Fruit fly (Drosophila melanogaster) whole organism, prepupa: ENCODE results near the gene CG42832.

ENCODE experiments used
- Blimp-1 ChIP-seq: fragments of 200-800 bp; sonication (Bioruptor generic); optimal IDR thresholded peaks from 3 replicates; lab custom pipeline; 2017; ENCODE audit warnings: missing biosample characterization, missing genetic modification characterization, mild to moderate bottlenecking, moderate library complexity, missing genetic modification reagents
- CG10669 ChIP-seq: fragments of 200-800 bp; sonication (Bioruptor generic); optimal IDR thresholded peaks from 3 replicates; lab custom pipeline; 2018; ENCODE audit warnings: missing biosample characterization, mild to moderate bottlenecking, missing genetic modification characterization, moderate library complexity
- CG11762 ChIP-seq: fragments of 200-800 bp; sonication (Bioruptor generic); optimal IDR thresholded peaks from 3 replicates; lab custom pipeline; 2016; ENCODE audit warnings: missing biosample characterization, missing genetic modification characterization; ENCODE audit not compliant: insufficient read depth
- CG6808 ChIP-seq: fragments of 200-800 bp; sonication (Bioruptor generic); optimal IDR thresholded peaks from 3 replicates; lab custom pipeline; 2017; ENCODE audit warnings: missing biosample characterization, missing genetic modification characterization, mild to moderate bottlenecking, moderate library complexity, missing genetic modification reagents
- CG6854 ChIP-seq: fragments of 200-800 bp; sonication (Bioruptor generic); optimal IDR thresholded peaks from 2 replicates; lab custom pipeline; 2017; ENCODE audit warnings: missing biosample characterization, mild to moderate bottlenecking, missing genetic modification characterization
- CG7368 ChIP-seq: fragments of 200-800 bp; sonication (Bioruptor generic); optimal IDR thresholded peaks from 3 replicates; lab custom pipeline; 2016; ENCODE audit warnings: missing biosample characterization, missing genetic modification characterization
- CG8632 ChIP-seq: fragments of 200-800 bp; sonication (Bioruptor generic); optimal IDR thresholded peaks from 3 replicates; lab custom pipeline; 2016; ENCODE audit warnings: missing biosample characterization, missing genetic modification characterization
- Ets21C ChIP-seq: fragments of 200-800 bp; sonication (Bioruptor generic); optimal IDR thresholded peaks from 3 replicates; lab custom pipeline; 2016; ENCODE audit warnings: missing biosample characterization, missing genetic modification characterization
- OdsH ChIP-seq: fragments of 200-800 bp; sonication (Bioruptor generic); optimal IDR thresholded peaks from 3 replicates; lab custom pipeline; 2016; ENCODE audit warnings: missing biosample characterization, missing genetic modification characterization
- dsx ChIP-seq: fragments of 200-800 bp; optimal IDR thresholded peaks from 3 replicates; lab custom pipeline; 2019; ENCODE audit warnings: missing biosample characterization, mild to moderate bottlenecking, missing genetic modification characterization, moderate library complexity; ENCODE audit not compliant: poor library complexity, severe bottlenecking
- salr ChIP-seq, 2 experiments: fragments of 200-800 bp; sonication (Bioruptor generic); optimal IDR thresholded peaks; 3 replicates each; lab custom pipeline; 2016 to 2018; ENCODE audit warnings: missing biosample characterization in 2 of 2, missing genetic modification characterization in 2 of 2, mild to moderate bottlenecking in 1 of 2
- spab ChIP-seq: fragments of 200-800 bp; sonication (Bioruptor generic); optimal IDR thresholded peaks from 2 replicates; lab custom pipeline; 2017; ENCODE audit warnings: missing biosample characterization, mild to moderate bottlenecking, missing genetic modification characterization, missing genetic modification reagents

- TF ChIP-seq salr (GFP tag; optimal IDR thresholded peaks at IDR 0.05; lab: Kevin White, UChicago) (no peak), CG8632 (GFP tag; lab: Kevin White, UChicago) (no peak), CG7368 (GFP tag; lab: Kevin White, UChicago) (no peak), CG6854 (GFP tag; lab: Kevin White, UChicago) (no peak), OdsH (GFP tag; lab: Kevin White, UChicago) (no peak), spab (GFP tag; lab: Kevin White, UChicago) (no peak), Ets21C (no peak), dsx (GFP tag; lab: Kevin White, UChicago) (no peak), CG6808 (GFP tag; lab: Kevin White, UChicago) (no peak), CG10669 (GFP tag; lab: Kevin White, UChicago) (no peak), CG11762 (GFP tag; lab: Kevin White, UChicago) (no peak), Blimp-1 (no peak)
These were observed 18.8 kb upstream of the CG42832 start, which contains the start of gene CG33268 for dm6 chr3L:11591131-11591530.
